Fruit fly (Drosophila melanogaster): ENCODE results near the gene CG31365.
A peak's percentile ranks its signal among the peaks of the same experiment; 100 is the strongest.

dm6 chr3R:23148433-23148832, 22.2 kb upstream of the CG31365 start:
- TF ChIP-seq fru (GFP tag; optimal IDR thresholded peaks at IDR 0.05) (peak; percentile 75), Dif (GFP tag; optimal IDR thresholded peaks at IDR 0.05; ENCODE audit: partially characterized antibody) (no peak), Hr78 (GFP tag; optimal IDR thresholded peaks at IDR 0.05) (no peak), br (GFP tag; optimal IDR thresholded peaks at IDR 0.05) (peak; percentile 39), pan (optimal IDR thresholded peaks at IDR 0.05) (no peak), dmrt93B (GFP tag; optimal IDR thresholded peaks at IDR 0.05) (peak; percentile 63), dsf (GFP tag; optimal IDR thresholded peaks at IDR 0.05; ENCODE audit: borderline replicate concordance) (no peak), OdsH (GFP tag; optimal IDR thresholded peaks at IDR 0.05) (peak; percentile 59), h (GFP tag; optimal IDR thresholded peaks at IDR 0.05) (peak; percentile 67), N (GFP tag; optimal IDR thresholded peaks at IDR 0.05) (no peak), sv (GFP tag; optimal IDR thresholded peaks at IDR 0.05) (no peak)
